Fruit fly (Drosophila melanogaster): Measurements from ENCODE around the gene CG1090.

CG1090 gene

dm6 chr3R:4319507-4320138, 40.1 kb upstream of the CG1090 start, which contains the start of gene CG9795 (continued):
- TF ChIP-seq Ets96B (tag; optimal IDR thresholded peaks at IDR 0.05) (peak; percentile 21), Sox14 (GFP tag; optimal IDR thresholded peaks at IDR 0.05) (peak; percentile 55), salr (GFP tag; optimal IDR thresholded peaks at IDR 0.05) (no peak), fkh (GFP tag; optimal IDR thresholded peaks at IDR 0.05) (no peak), CG6808 (GFP tag; optimal IDR thresholded peaks at IDR 0.05) (no peak), Eip93F (GFP tag; optimal IDR thresholded peaks at IDR 0.05) (no peak), spab (GFP tag; optimal IDR thresholded peaks at IDR 0.05) (no peak), cyc (GFP tag; optimal IDR thresholded peaks at IDR 0.05) (peak; percentile 7), Eip75B (GFP tag; optimal IDR thresholded peaks at IDR 0.05) (peak; percentile 51), CG10631 (GFP tag; optimal IDR thresholded peaks at IDR 0.05) (no peak), dac (GFP tag; optimal IDR thresholded peaks at IDR 0.05) (no peak), CG9139 (GFP tag; optimal IDR thresholded peaks at IDR 0.05) (no peak), fd85E (GFP tag; optimal IDR thresholded peaks at IDR 0.05) (no peak), OdsH (GFP tag; optimal IDR thresholded peaks at IDR 0.05) (no peak), topi (GFP tag; optimal IDR thresholded peaks at IDR 0.05) (no peak), acj6 (GFP tag; optimal IDR thresholded peaks at IDR 0.05) (peak; percentile 30), CG32006 (GFP tag; optimal IDR thresholded peaks at IDR 0.05) (no peak), CG7368 (GFP tag; optimal IDR thresholded peaks at IDR 0.05) (no peak), fd59A (GFP tag; optimal IDR thresholded peaks at IDR 0.05) (no peak), CG11294 (GFP tag; IDR thresholded peaks at IDR 0.05) (no peak), dsx (GFP tag; optimal IDR thresholded peaks at IDR 0.05; ENCODE audit: poor library complexity, severe bottlenecking) (no peak), Sox102F (GFP tag; optimal IDR thresholded peaks at IDR 0.05) (no peak), esn (GFP tag; optimal IDR thresholded peaks at IDR 0.05) (peak; percentile 49), Ets21C (GFP tag; optimal IDR thresholded peaks at IDR 0.05) (peak; percentile 6), Lpt (GFP tag; optimal IDR thresholded peaks at IDR 0.05) (no peak), Smox (GFP tag; optimal IDR thresholded peaks at IDR 0.05) (no peak), CG11762 (GFP tag; optimal IDR thresholded peaks at IDR 0.05; ENCODE audit: insufficient read depth) (no peak), lz (GFP tag; optimal IDR thresholded peaks at IDR 0.05) (peak; percentile 46)

- TF ChIP-seq CG11902 (GFP tag; optimal IDR thresholded peaks at IDR 0.05) (peak; percentile 25), CG6808 (GFP tag; optimal IDR thresholded peaks at IDR 0.05) (no peak), Hr39 (GFP tag; optimal IDR thresholded peaks at IDR 0.05) (peak; percentile 70), Eip75B (GFP tag; optimal IDR thresholded peaks at IDR 0.05) (no peak), spab (GFP tag; optimal IDR thresholded peaks at IDR 0.05) (no peak), CG8632 (GFP tag; optimal IDR thresholded peaks at IDR 0.05) (no peak), CG8319 (GFP tag; optimal IDR thresholded peaks at IDR 0.05) (peak; percentile 9), cyc (GFP tag; optimal IDR thresholded peaks at IDR 0.05) (peak; percentile 69), Hr4 (GFP tag; optimal IDR thresholded peaks at IDR 0.05) (no peak), Met (GFP tag; optimal IDR thresholded peaks at IDR 0.05) (no peak), esn (GFP tag; optimal IDR thresholded peaks at IDR 0.05) (peak; percentile 52), CG31627 (GFP tag; optimal IDR thresholded peaks at IDR 0.05) (peak; percentile 60), vri (GFP tag; optimal IDR thresholded peaks at IDR 0.05) (no peak), Sox15 (GFP tag; optimal IDR thresholded peaks at IDR 0.05) (peak; percentile 38), lz (GFP tag; optimal IDR thresholded peaks at IDR 0.05) (peak; percentile 45), CG9139 (GFP tag; optimal IDR thresholded peaks at IDR 0.05) (no peak), fkh (GFP tag; optimal IDR thresholded peaks at IDR 0.05) (peak; percentile 98), CG11294 (GFP tag; IDR thresholded peaks at IDR 0.05) (peak; percentile 25; the same call in 1 of the 2 replicates), fd85E (GFP tag; optimal IDR thresholded peaks at IDR 0.05) (no peak), dsx (GFP tag; optimal IDR thresholded peaks at IDR 0.05; ENCODE audit: poor library complexity, severe bottlenecking) (no peak), eg (GFP tag; IDR thresholded peaks at IDR 0.05) (no peak), CG16779 (tag; optimal IDR thresholded peaks at IDR 0.05) (no peak), fd59A (GFP tag; optimal IDR thresholded peaks at IDR 0.05) (peak; percentile 20), net (GFP tag; optimal IDR thresholded peaks at IDR 0.05) (no peak), CG3032 (tag; optimal IDR thresholded peaks at IDR 0.05) (peak; percentile 54)
These were observed 25.7 kb upstream of the CG1090 start, which contains the start of gene CG9776 for dm6 chr3R:4333964-4334363. Gene CG9776, minus strand, starts transcription at chr3R:4334071.

All from whole organism, prepupa.